Worm (Caenorhabditis elegans): Measurements from ENCODE around the gene Y38E10A.24.

The Y38E10A.24 gene

DNA sequence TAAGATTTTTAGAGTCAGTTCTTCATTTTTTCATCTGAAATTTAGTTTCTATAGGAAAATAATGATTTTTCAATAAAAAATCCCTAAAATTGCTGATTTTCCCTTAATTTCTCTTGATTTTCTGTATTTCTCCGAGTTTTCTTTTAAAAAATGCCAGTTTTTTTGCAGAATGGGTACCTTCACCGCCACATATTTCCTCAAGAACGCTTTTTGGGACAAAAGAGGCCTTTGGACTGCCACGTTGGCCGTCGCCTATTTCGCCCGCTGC is at the start of gene Y38E10A.24:
TSS of gene Y38E10A.24 (plus strand) at position 169 of the 268 bp plus-strand sequence.
- TF ChIP-seq tab-1 (GFP tag; IDR thresholded peaks at IDR 0.05) (no peak), ztf-23 (GFP tag; IDR thresholded peaks at IDR 0.05) (no peak), med-1 (GFP tag; optimal IDR thresholded peaks at IDR 0.05; ENCODE audit: insufficient read depth) (no peak), ref-1 (GFP tag; conservative IDR thresholded peaks at IDR 0.05) (no peak), cog-1 (tag; optimal IDR thresholded peaks at IDR 0.05) (no peak), flt-1 (GFP tag; IDR thresholded peaks at IDR 0.05) (no peak), T22C8.4 (GFP tag; IDR thresholded peaks at IDR 0.05) (no peak), ztf-29 (GFP tag; IDR thresholded peaks at IDR 0.05) (no peak), klf-2 (GFP tag; conservative IDR thresholded peaks at IDR 0.05) (no peak)

- TF ChIP-seq klf-2 (GFP tag; conservative IDR thresholded peaks at IDR 0.05) (no peak), tab-1 (GFP tag; IDR thresholded peaks at IDR 0.05) (no peak), ztf-29 (GFP tag; IDR thresholded peaks at IDR 0.05) (no peak), cog-1 (tag; optimal IDR thresholded peaks at IDR 0.05) (no peak), med-1 (GFP tag; optimal IDR thresholded peaks at IDR 0.05; ENCODE audit: insufficient read depth) (no peak), flt-1 (GFP tag; IDR thresholded peaks at IDR 0.05) (no peak), ref-1 (GFP tag; conservative IDR thresholded peaks at IDR 0.05) (no peak), ztf-23 (GFP tag; IDR thresholded peaks at IDR 0.05) (no peak), T22C8.4 (GFP tag; IDR thresholded peaks at IDR 0.05) (no peak)
Measured at ce11 chrII:12629387-12629786, 49.4 kb upstream of the Y38E10A.24 start, which contains the start of gene Y38E10A.28. Gene Y38E10A.28 (plus strand): TSS chrII:12629687.

DNA sequence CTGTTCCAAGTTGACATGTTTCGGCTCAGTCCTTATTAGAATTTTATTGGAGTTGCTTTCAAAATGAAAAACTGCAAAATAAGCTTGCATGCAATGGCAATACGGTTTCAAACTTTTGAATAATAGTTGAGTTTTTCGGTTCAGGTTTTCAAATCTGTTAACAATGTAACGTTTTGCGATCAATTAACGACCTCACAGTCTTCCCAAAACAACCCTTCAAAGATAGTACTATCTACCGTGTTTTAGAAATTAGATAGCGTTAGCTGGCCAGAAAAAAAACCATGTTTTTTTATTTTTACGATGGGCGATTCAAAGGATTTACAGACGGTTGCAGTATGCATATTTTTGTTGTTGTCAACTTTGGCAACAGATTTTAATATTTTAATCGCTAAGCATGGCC is 47.9 kb upstream of the Y38E10A.24 start, which contains the start of gene Y38E10A.34:
TSS of gene Y38E10A.34 (plus strand) at position 301 of the 400 bp plus-strand sequence.
- no peak for TF ChIP-seq med-1 (GFP tag; optimal IDR thresholded peaks at IDR 0.05; ENCODE audit: insufficient read depth)
- TF ChIP-seq flt-1 (GFP tag; IDR thresholded peaks at IDR 0.05) = no peak
- no peak for TF ChIP-seq tab-1 (GFP tag; IDR thresholded peaks at IDR 0.05)
- no peak for TF ChIP-seq cog-1 (tag; optimal IDR thresholded peaks at IDR 0.05)
- TF ChIP-seq ztf-29 (GFP tag; IDR thresholded peaks at IDR 0.05) = no peak
- TF ChIP-seq klf-2 (GFP tag; conservative IDR thresholded peaks at IDR 0.05) = no peak
- no peak for TF ChIP-seq ref-1 (GFP tag; conservative IDR thresholded peaks at IDR 0.05)
- no peak for TF ChIP-seq ztf-23 (GFP tag; IDR thresholded peaks at IDR 0.05)
- no peak for TF ChIP-seq T22C8.4 (GFP tag; IDR thresholded peaks at IDR 0.05)

DNA sequence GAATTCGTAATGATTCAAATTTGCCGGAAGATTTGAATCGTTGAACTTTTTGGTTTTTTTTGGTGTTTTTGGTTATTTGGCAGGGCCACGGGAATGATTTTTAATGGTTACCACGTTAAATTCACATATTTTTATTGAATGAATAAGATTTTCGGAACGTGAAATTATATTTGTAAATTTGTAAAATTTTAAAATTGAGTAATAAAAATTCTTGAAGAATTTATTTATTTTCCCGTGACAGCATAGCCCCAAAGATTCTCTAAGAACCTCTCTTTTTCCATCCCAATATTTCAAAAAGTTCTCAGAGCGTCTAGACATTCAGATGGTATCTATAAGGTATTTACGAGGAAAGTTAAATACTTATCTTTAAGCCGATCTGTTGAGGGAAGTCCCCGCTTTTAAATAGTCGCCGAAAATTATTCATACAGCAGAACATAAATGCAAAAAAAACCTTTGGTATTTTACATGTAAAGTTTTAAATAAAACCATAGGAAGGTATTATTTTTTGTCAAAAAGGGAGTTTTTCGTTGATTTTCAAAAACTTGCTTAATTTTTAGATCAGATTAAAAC is 44.0 kb upstream of the Y38E10A.24 start, which contains the start of gene Y38E10A.17:
TSS of gene Y38E10A.17 (minus strand) at position 51 of the 570 bp plus-strand sequence.
- no peak for TF ChIP-seq klf-2 (GFP tag; conservative IDR thresholded peaks at IDR 0.05)
- no peak for TF ChIP-seq ref-1 (GFP tag; conservative IDR thresholded peaks at IDR 0.05)
- TF ChIP-seq med-1 (GFP tag; optimal IDR thresholded peaks at IDR 0.05; ENCODE audit: insufficient read depth) = no peak
- no peak for TF ChIP-seq cog-1 (tag; optimal IDR thresholded peaks at IDR 0.05)
- TF ChIP-seq ztf-29 (GFP tag; IDR thresholded peaks at IDR 0.05) = no peak
- no peak for TF ChIP-seq flt-1 (GFP tag; IDR thresholded peaks at IDR 0.05)

- no peak for TF ChIP-seq flt-1 (GFP tag; IDR thresholded peaks at IDR 0.05)
- no peak for TF ChIP-seq T22C8.4 (GFP tag; IDR thresholded peaks at IDR 0.05)
- TF ChIP-seq ztf-23 (GFP tag; IDR thresholded peaks at IDR 0.05) = no peak
- TF ChIP-seq ztf-29 (GFP tag; IDR thresholded peaks at IDR 0.05) = no peak
- no peak for TF ChIP-seq klf-2 (GFP tag; conservative IDR thresholded peaks at IDR 0.05)
- TF ChIP-seq med-1 (GFP tag; optimal IDR thresholded peaks at IDR 0.05; ENCODE audit: insufficient read depth) = no peak
- no peak for TF ChIP-seq cog-1 (tag; optimal IDR thresholded peaks at IDR 0.05)
- no peak for TF ChIP-seq tab-1 (GFP tag; IDR thresholded peaks at IDR 0.05)
- no peak for TF ChIP-seq ref-1 (GFP tag; conservative IDR thresholded peaks at IDR 0.05)
Measured at ce11 chrII:12636602-12637001, 42.2 kb upstream of the Y38E10A.24 start, which contains the start of gene nhr-234. Gene nhr-234 (plus strand): TSS chrII:12636678.

- TF ChIP-seq ref-1 (GFP tag; conservative IDR thresholded peaks at IDR 0.05) = no peak
- no peak for TF ChIP-seq med-1 (GFP tag; optimal IDR thresholded peaks at IDR 0.05; ENCODE audit: insufficient read depth)
- no peak for TF ChIP-seq tab-1 (GFP tag; IDR thresholded peaks at IDR 0.05)
- no peak for TF ChIP-seq cog-1 (tag; optimal IDR thresholded peaks at IDR 0.05)
- no peak for TF ChIP-seq T22C8.4 (GFP tag; IDR thresholded peaks at IDR 0.05)
- no peak for TF ChIP-seq ztf-29 (GFP tag; IDR thresholded peaks at IDR 0.05)
- no peak for TF ChIP-seq ztf-23 (GFP tag; IDR thresholded peaks at IDR 0.05)
Measured at ce11 chrII:12640370-12640769, 38.5 kb upstream of the Y38E10A.24 start, which contains the start of gene nhr-235. Gene nhr-235 (plus strand): TSS chrII:12640670.

ce11 chrII:12651208-12651607 is 27.6 kb upstream of the Y38E10A.24 start:
- 0 out of 2 replicates have a peak, but pooled peaks have one; percentile 35 for TF ChIP-seq klf-2 (GFP tag; conservative IDR thresholded peaks at IDR 0.05)
- TF ChIP-seq tab-1 (GFP tag; IDR thresholded peaks at IDR 0.05) = peak; percentile 57; the same call in 1 of the 2 replicates

DNA sequence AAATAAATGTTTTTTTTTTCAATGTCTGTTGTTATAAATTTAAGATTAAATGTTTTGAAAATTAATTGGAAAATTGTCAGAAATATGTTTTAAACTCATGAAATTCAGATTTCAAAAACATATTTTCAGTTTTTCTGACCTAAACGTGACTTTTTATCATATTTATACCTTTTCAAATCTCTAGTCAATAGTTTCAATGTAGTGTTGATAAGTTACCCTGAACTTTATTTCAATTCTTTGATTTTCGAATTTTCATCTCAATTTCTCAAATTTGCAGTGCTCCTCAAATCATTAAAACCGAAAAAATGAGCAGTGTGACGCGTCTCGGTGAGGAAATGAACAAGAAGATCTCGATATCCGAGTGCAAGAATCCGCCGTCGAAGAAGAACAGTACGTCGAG is 24.4 kb upstream of the Y38E10A.24 start, which contains the start of gene rgs-4:
TSS of gene rgs-4 (plus strand) at position 301 of the 400 bp plus-strand sequence.
- TF ChIP-seq tab-1 (GFP tag; IDR thresholded peaks at IDR 0.05) (no peak), ztf-29 (GFP tag; IDR thresholded peaks at IDR 0.05) (no peak), T22C8.4 (GFP tag; IDR thresholded peaks at IDR 0.05) (no peak), ztf-23 (GFP tag; IDR thresholded peaks at IDR 0.05) (no peak), med-1 (GFP tag; optimal IDR thresholded peaks at IDR 0.05; ENCODE audit: insufficient read depth) (no peak), cog-1 (tag; optimal IDR thresholded peaks at IDR 0.05) (no peak), flt-1 (GFP tag; IDR thresholded peaks at IDR 0.05) (no peak), klf-2 (GFP tag; conservative IDR thresholded peaks at IDR 0.05) (no peak), ref-1 (GFP tag; conservative IDR thresholded peaks at IDR 0.05) (no peak)

DNA sequence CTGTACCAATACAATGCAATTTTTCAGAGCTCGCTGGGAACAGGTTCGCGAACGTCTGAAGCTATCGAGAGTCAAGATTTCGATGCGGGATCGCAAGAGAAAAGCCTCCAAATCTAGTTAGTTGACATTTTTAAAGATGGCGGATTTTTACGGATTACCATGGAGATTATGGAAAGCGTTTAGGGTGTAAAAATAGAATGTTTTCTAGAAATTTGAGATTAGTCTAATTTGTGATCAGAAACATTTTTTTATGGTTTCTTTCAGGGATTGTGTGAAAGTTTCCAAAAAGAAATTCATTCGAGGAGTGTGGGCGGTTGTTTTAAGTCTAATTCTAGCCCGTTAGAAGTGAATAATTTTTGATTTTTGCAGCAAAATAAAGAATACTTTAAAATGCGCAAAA is 23.0 kb upstream of the Y38E10A.24 start:
- TF ChIP-seq med-1 (GFP tag; optimal IDR thresholded peaks at IDR 0.05; ENCODE audit: insufficient read depth) (no peak), cog-1 (tag; optimal IDR thresholded peaks at IDR 0.05) (no peak), ztf-29 (GFP tag; IDR thresholded peaks at IDR 0.05) (no peak), klf-2 (GFP tag; conservative IDR thresholded peaks at IDR 0.05) (no peak), flt-1 (GFP tag; IDR thresholded peaks at IDR 0.05) (no peak), tab-1 (GFP tag; IDR thresholded peaks at IDR 0.05) (no peak), ref-1 (GFP tag; conservative IDR thresholded peaks at IDR 0.05) (no peak), T22C8.4 (GFP tag; IDR thresholded peaks at IDR 0.05) (no peak), ztf-23 (GFP tag; IDR thresholded peaks at IDR 0.05) (no peak)

- TF ChIP-seq flt-1 (GFP tag; IDR thresholded peaks at IDR 0.05) (no peak), klf-2 (GFP tag; conservative IDR thresholded peaks at IDR 0.05) (no peak), ztf-29 (GFP tag; IDR thresholded peaks at IDR 0.05) (no peak), ztf-23 (GFP tag; IDR thresholded peaks at IDR 0.05) (no peak), T22C8.4 (GFP tag; IDR thresholded peaks at IDR 0.05) (no peak), ref-1 (GFP tag; conservative IDR thresholded peaks at IDR 0.05) (no peak), cog-1 (tag; optimal IDR thresholded peaks at IDR 0.05) (no peak), med-1 (GFP tag; optimal IDR thresholded peaks at IDR 0.05; ENCODE audit: insufficient read depth) (no peak), tab-1 (GFP tag; IDR thresholded peaks at IDR 0.05) (no peak)
Measured at ce11 chrII:12657620-12658019, 21.2 kb upstream of the Y38E10A.24 start.

All from whole organism, midembryonic.